Fruit fly (Drosophila melanogaster): ENCODE results near the gene CBP.

DNA sequence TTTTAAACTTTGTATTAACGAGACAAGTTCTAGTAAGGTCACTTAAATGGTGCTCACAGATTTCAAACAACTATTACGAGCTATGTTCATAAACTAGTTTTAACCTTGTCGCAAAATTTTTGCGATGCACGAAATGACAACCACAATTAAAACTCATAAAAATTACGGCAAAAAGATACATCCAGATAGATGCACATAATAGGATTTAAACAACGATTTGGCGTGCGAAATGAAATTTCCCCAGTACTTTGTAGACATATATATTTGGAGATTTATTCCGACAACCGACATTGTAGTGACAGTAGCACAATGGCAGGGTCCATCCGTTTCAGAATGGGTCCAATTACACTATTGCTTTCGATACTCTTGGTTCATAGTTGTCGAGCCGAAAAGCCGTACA is 40.7 kb downstream of the CBP start, which contains the start of gene CheA7a:
- TF ChIP-seq rn (GFP tag; IDR thresholded peaks at IDR 0.05) = no peak
- TF ChIP-seq CG12605 (GFP tag; IDR thresholded peaks at IDR 0.05) = no peak
- no peak for TF ChIP-seq CG4496 (GFP tag; IDR thresholded peaks at IDR 0.05)
- no peak for TF ChIP-seq EcR (GFP tag; optimal IDR thresholded peaks at IDR 0.05)
- TF ChIP-seq D1 (tag; optimal IDR thresholded peaks at IDR 0.05) = no peak
- TF ChIP-seq CG13204 (GFP tag; optimal IDR thresholded peaks at IDR 0.05) = no peak
- no peak for TF ChIP-seq Pif1B (GFP tag; optimal IDR thresholded peaks at IDR 0.05)
- no peak for TF ChIP-seq CG34367 (tag; optimal IDR thresholded peaks at IDR 0.05)
- no peak for TF ChIP-seq gl (tag; optimal IDR thresholded peaks at IDR 0.05)
- TF ChIP-seq Pif1A (GFP tag; optimal IDR thresholded peaks at IDR 0.05) = no peak
- no peak for TF ChIP-seq Snoo (tag; optimal IDR thresholded peaks at IDR 0.05)
- TF ChIP-seq fd96Ca (GFP tag; IDR thresholded peaks at IDR 0.05) = no peak
- TF ChIP-seq CG14655 (GFP tag; optimal IDR thresholded peaks at IDR 0.05) = no peak
- no peak for TF ChIP-seq CG8301 (tag; optimal IDR thresholded peaks at IDR 0.05)
